Fruit fly (Drosophila melanogaster) whole organism, embryonic: ENCODE data around the gene Inx3.

Experiments used
- Ada2b ChIP-seq: fragments of 200-800 bp; sonication (Bioruptor generic); IDR thresholded peaks from 2 replicates; pipeline ENCODE4 v1.3.6; 2022; ENCODE audit warnings: missing biosample characterization, missing genetic modification characterization
- Adf1 ChIP-seq: fragments of 200-800 bp; sonication (Bioruptor generic); IDR thresholded peaks from 2 replicates; pipeline ENCODE4 v1.3.6; 2022; ENCODE audit warnings: missing biosample characterization, missing genetic modification characterization
- Atf6 ChIP-seq: fragments of 200-800 bp; sonication (Bioruptor generic); IDR thresholded peaks from 2 replicates; pipeline ENCODE4 v1.3.6; 2022; ENCODE audit warnings: missing biosample characterization, missing genetic modification characterization
- CG10654 ChIP-seq: fragments of 200-800 bp; sonication (Bioruptor generic); optimal IDR thresholded peaks from 2 replicates; lab custom pipeline; 2016; ENCODE audit warnings: missing biosample characterization, missing genetic modification characterization
- CG11560 ChIP-seq: fragments of 200-800 bp; sonication (Bioruptor generic); IDR thresholded peaks from 3 replicates; pipeline ENCODE4 v1.3.6; 2022; ENCODE audit warnings: missing biosample characterization, missing genetic modification characterization
- CG13424 ChIP-seq: fragments of 200-800 bp; sonication (Bioruptor generic); optimal IDR thresholded peaks from 2 replicates; lab custom pipeline; 2019; ENCODE audit warnings: missing biosample characterization, mild to moderate bottlenecking, missing genetic modification characterization, moderate library complexity
- CG13775 ChIP-seq: fragments of 200-800 bp; sonication (Bioruptor generic); optimal IDR thresholded peaks from 3 replicates; lab custom pipeline; 2017; ENCODE audit warnings: missing biosample characterization, mild to moderate bottlenecking, missing genetic modification characterization
- CG14014 ChIP-seq: fragments of 200-800 bp; sonication (Bioruptor generic); IDR thresholded peaks from 2 replicates; pipeline ENCODE4 v1.3.6; 2022; ENCODE audit warnings: missing biosample characterization, missing genetic modification characterization
- CG14860 ChIP-seq: fragments of 200-800 bp; sonication (Bioruptor generic); IDR thresholded peaks from 3 replicates; pipeline ENCODE4 v1.3.6; 2022; ENCODE audit warnings: missing biosample characterization, missing genetic modification characterization; ENCODE audit not compliant: partially characterized antibody
- CG15073 ChIP-seq: fragments of 200-800 bp; sonication (Bioruptor generic); optimal IDR thresholded peaks from 2 replicates; lab custom pipeline; 2016; ENCODE audit warnings: missing biosample characterization, missing genetic modification characterization
- CG1647 ChIP-seq: fragments of 200-800 bp; sonication (Bioruptor generic); optimal IDR thresholded peaks from 3 replicates; lab custom pipeline; 2016; ENCODE audit warnings: missing biosample characterization, missing genetic modification characterization
- CG17385 ChIP-seq: fragments of 200-800 bp; sonication (Bioruptor generic); optimal IDR thresholded peaks from 3 replicates; lab custom pipeline; 2018; ENCODE audit warnings: missing biosample characterization, mild to moderate bottlenecking, missing genetic modification characterization
- CG2199 ChIP-seq: fragments of 200-800 bp; sonication (Bioruptor generic); IDR thresholded peaks from 3 replicates; pipeline ENCODE4 v1.3.6; 2022; ENCODE audit warnings: missing biosample characterization, missing genetic modification characterization
- CG31224 ChIP-seq: fragments of 200-800 bp; sonication (Bioruptor generic); IDR thresholded peaks from 2 replicates; pipeline ENCODE4 v1.3.6; 2022; ENCODE audit warnings: missing biosample characterization, missing genetic modification characterization
- CG3407 ChIP-seq: fragments of 200-800 bp; sonication (Bioruptor generic); optimal IDR thresholded peaks from 2 replicates; lab custom pipeline; 2018; ENCODE audit warnings: missing biosample characterization, mild to moderate bottlenecking, missing genetic modification characterization
- CG7372 ChIP-seq: fragments of 200-800 bp; sonication (Bioruptor generic); IDR thresholded peaks from 2 replicates; pipeline ENCODE4 v1.3.6; 2022; ENCODE audit warnings: missing biosample characterization, missing genetic modification characterization
- CG8359 ChIP-seq: fragments of 200-800 bp; sonication (Bioruptor generic); optimal IDR thresholded peaks from 2 replicates; lab custom pipeline; 2017; ENCODE audit warnings: missing biosample characterization, mild to moderate bottlenecking, missing genetic modification characterization, borderline replicate concordance
- CG8765 ChIP-seq: fragments of 200-800 bp; sonication (Bioruptor generic); IDR thresholded peaks from 2 replicates; pipeline ENCODE4 v1.3.6; 2022; ENCODE audit warnings: missing biosample characterization, missing genetic modification characterization
- CG9727 ChIP-seq: fragments of 200-800 bp; sonication (Bioruptor generic); optimal IDR thresholded peaks from 3 replicates; lab custom pipeline; 2017; ENCODE audit warnings: missing biosample characterization, mild to moderate bottlenecking, missing genetic modification characterization
- Dek ChIP-seq: fragments of 200-800 bp; sonication (Bioruptor generic); optimal IDR thresholded peaks from 3 replicates; lab custom pipeline; 2019; ENCODE audit warnings: missing biosample characterization, mild to moderate bottlenecking, missing genetic modification characterization, moderate library complexity
- Dip3 ChIP-seq: fragments of 200-800 bp; sonication (Bioruptor generic); optimal IDR thresholded peaks from 3 replicates; lab custom pipeline; 2016; ENCODE audit warnings: missing biosample characterization, missing genetic modification characterization
- Doc2 ChIP-seq: fragments of 200-800 bp; sonication (Bioruptor generic); IDR thresholded peaks from 2 replicates; pipeline ENCODE4 v1.3.6; 2022; ENCODE audit warnings: missing biosample characterization, missing genetic modification characterization
- E2f2 ChIP-seq: fragments of 200-800 bp; sonication (Bioruptor generic); IDR thresholded peaks from 2 replicates; pipeline ENCODE4 v1.3.6; 2022; ENCODE audit warnings: missing biosample characterization, missing genetic modification characterization
- Eip74EF ChIP-seq, 2 experiments: fragments of 200-800 bp in 1 of 2; fragments of >200 bp in 1 of 2; sonication (Bioruptor generic) in 1 of 2; optimal IDR thresholded peaks; 2 replicates each; lab custom pipeline; 2017 to 2019; ENCODE audit warnings: missing biosample characterization in 2 of 2, missing genetic modification characterization in 2 of 2, mild to moderate bottlenecking in 1 of 2, moderate library complexity in 1 of 2
- Elba2 ChIP-seq: fragments of 200-800 bp; sonication (Bioruptor generic); optimal IDR thresholded peaks from 3 replicates; lab custom pipeline; 2016; ENCODE audit warnings: missing biosample characterization, missing genetic modification characterization
- Ets97D ChIP-seq: fragments of 200-800 bp; sonication (Bioruptor generic); optimal IDR thresholded peaks from 3 replicates; lab custom pipeline; 2016; ENCODE audit warnings: missing biosample characterization, missing genetic modification characterization
- NfI ChIP-seq: fragments of 200-800 bp; sonication (Bioruptor generic); optimal IDR thresholded peaks from 3 replicates; lab custom pipeline; 2018; ENCODE audit warnings: missing biosample characterization, mild to moderate bottlenecking, missing genetic modification characterization, moderate library complexity
- Sin3A ChIP-seq: fragments of >200 bp; optimal IDR thresholded peaks from 2 replicates; lab custom pipeline; 2018
- amos ChIP-seq: fragments of 200-800 bp; sonication (Bioruptor generic); IDR thresholded peaks from 2 replicates; pipeline ENCODE4 v1.3.6; 2022; ENCODE audit warnings: missing biosample characterization, missing genetic modification characterization; ENCODE audit not compliant: partially characterized antibody
- aop ChIP-seq: fragments of 200-800 bp; sonication (Bioruptor generic); IDR thresholded peaks from 2 replicates; pipeline ENCODE4 v1.3.6; 2022; ENCODE audit warnings: missing biosample characterization, missing genetic modification characterization
- bbx ChIP-seq: fragments of 200-800 bp; sonication (Bioruptor generic); IDR thresholded peaks from 2 replicates; pipeline ENCODE4 v1.3.6; 2022; ENCODE audit warnings: missing biosample characterization, missing genetic modification characterization; ENCODE audit not compliant: partially characterized antibody
- bsh ChIP-seq, 2 experiments: fragments of 200-800 bp; sonication (Bioruptor generic); optimal IDR thresholded peaks; 2 replicates each; lab custom pipeline; 2017 to 2018; ENCODE audit warnings: mild to moderate bottlenecking in 2 of 2, missing biosample characterization in 2 of 2, missing genetic modification characterization in 2 of 2, moderate library complexity in 1 of 2
- btn ChIP-seq: fragments of 200-800 bp; sonication (Bioruptor generic); optimal IDR thresholded peaks from 2 replicates; lab custom pipeline; 2016; ENCODE audit warnings: missing biosample characterization, missing genetic modification characterization
- chm ChIP-seq: fragments of 200-800 bp; sonication (Bioruptor generic); IDR thresholded peaks from 2 replicates; pipeline ENCODE4 v1.3.6; 2022; ENCODE audit warnings: missing biosample characterization, missing genetic modification characterization
- da ChIP-seq: fragments of 200-800 bp; sonication (Bioruptor generic); optimal IDR thresholded peaks from 2 replicates; lab custom pipeline; 2016; ENCODE audit warnings: missing biosample characterization, missing genetic modification characterization
- emc ChIP-seq: fragments of 200-800 bp; sonication (Bioruptor generic); optimal IDR thresholded peaks from 2 replicates; lab custom pipeline; 2016; ENCODE audit warnings: missing biosample characterization, missing genetic modification characterization
- gsb ChIP-seq: fragments of 200-800 bp; sonication (Bioruptor generic); IDR thresholded peaks from 2 replicates; pipeline ENCODE4 v1.3.6; 2022; ENCODE audit warnings: missing biosample characterization, missing genetic modification characterization
- ham ChIP-seq: fragments of 200-800 bp; sonication (Bioruptor generic); IDR thresholded peaks from 2 replicates; pipeline ENCODE4 v1.3.6; 2022; ENCODE audit warnings: missing biosample characterization, missing genetic modification characterization
- hkb ChIP-seq, 2 experiments: fragments of 200-800 bp in 1 of 2; fragments of >200 bp in 1 of 2; sonication (Bioruptor generic) in 1 of 2; IDR thresholded peaks in 1 of 2; optimal IDR thresholded peaks in 1 of 2; 2 replicates each; pipeline versions ENCODE4 v1.3.6 to Lab custom; 2017 to 2022; ENCODE audit warnings: missing biosample characterization in 1 of 2, missing genetic modification characterization in 1 of 2
- lab ChIP-seq: fragments of 200-800 bp; sonication (Bioruptor generic); optimal IDR thresholded peaks from 3 replicates; lab custom pipeline; 2017; ENCODE audit warnings: missing biosample characterization, missing genetic modification characterization, mild to moderate bottlenecking, moderate library complexity, missing genetic modification reagents
- lmd ChIP-seq: fragments of 200-800 bp; sonication (Bioruptor generic); IDR thresholded peaks from 2 replicates; pipeline ENCODE4 v1.3.6; 2022; ENCODE audit warnings: missing biosample characterization, missing genetic modification characterization
- mld ChIP-seq: fragments of 200-800 bp; sonication (Bioruptor generic); IDR thresholded peaks from 3 replicates; pipeline ENCODE4 v1.3.6; 2022; ENCODE audit warnings: missing biosample characterization, missing genetic modification characterization; ENCODE audit not compliant: partially characterized antibody
- org-1 ChIP-seq: fragments of 200-800 bp; sonication (Bioruptor generic); optimal IDR thresholded peaks from 2 replicates; lab custom pipeline; 2017; ENCODE audit warnings: missing biosample characterization, missing genetic modification characterization
- pros ChIP-seq: fragments of 200-800 bp; sonication (Bioruptor generic); optimal IDR thresholded peaks from 3 replicates; lab custom pipeline; 2019; ENCODE audit warnings: missing biosample characterization, mild to moderate bottlenecking, missing genetic modification characterization, moderate library complexity
- ro ChIP-seq: fragments of 200-800 bp; sonication (Bioruptor generic); IDR thresholded peaks from 2 replicates; pipeline ENCODE4 v1.3.6; 2022; ENCODE audit warnings: missing biosample characterization, missing genetic modification characterization
- salm ChIP-seq: fragments of 200-800 bp; sonication (Bioruptor generic); optimal IDR thresholded peaks from 2 replicates; lab custom pipeline; 2018; ENCODE audit warnings: missing biosample characterization, mild to moderate bottlenecking, missing genetic modification characterization
- slbo ChIP-seq: fragments of 200-800 bp; sonication (Bioruptor generic); IDR thresholded peaks from 2 replicates; pipeline ENCODE4 v1.3.6; 2022; ENCODE audit warnings: missing biosample characterization, missing genetic modification characterization
- ssp ChIP-seq: fragments of 200-800 bp; sonication (Bioruptor generic); IDR thresholded peaks from 2 replicates; pipeline ENCODE4 v1.3.6; 2022; ENCODE audit warnings: missing biosample characterization, missing genetic modification characterization
- trem ChIP-seq: fragments of 200-800 bp; optimal IDR thresholded peaks from 3 replicates; lab custom pipeline; 2019; ENCODE audit warnings: missing biosample characterization, mild to moderate bottlenecking, missing genetic modification characterization, moderate library complexity
- trh ChIP-seq: fragments of 200-800 bp; sonication (Bioruptor generic); optimal IDR thresholded peaks from 2 replicates; lab custom pipeline; 2016; ENCODE audit warnings: missing biosample characterization, missing genetic modification characterization
- zfh2 ChIP-seq: fragments of 200-800 bp; sonication (Bioruptor generic); optimal IDR thresholded peaks from 2 replicates; lab custom pipeline; 2016; ENCODE audit warnings: missing biosample characterization, missing genetic modification characterization

The Inx3 gene

dm6 chr3R:28904174-28904573 lies 44.9 kb upstream of the Inx3 start (continued):
- TF ChIP-seq gsb, result peak; percentile 39; the same call in 1 of the 2 replicates
- TF ChIP-seq zfh2 (GFP tag; lab: Kevin White, UChicago), result no peak
- no peak for TF ChIP-seq Dek (tag; lab: Kevin White, UChicago)
- no peak for TF ChIP-seq CG3407 (GFP tag; lab: Kevin White, UChicago)
- no peak for TF ChIP-seq ro (GFP tag; lab: Robert Waterston, UW)
- peak; percentile 1 to 73 for TF ChIP-seq bsh (GFP tag; optimal IDR thresholded peaks at IDR 0.05; lab: Kevin White, UChicago)
- TF ChIP-seq Elba2 (GFP tag; lab: Kevin White, UChicago), result no peak
- peak; percentile 48 for TF ChIP-seq NfI (GFP tag; lab: Kevin White, UChicago)
- no peak for TF ChIP-seq CG14860 (GFP tag; lab: Robert Waterston, UW)
- peak; percentile 6 for TF ChIP-seq org-1 (GFP tag; lab: Kevin White, UChicago)
- no peak for TF ChIP-seq Doc2
- TF ChIP-seq hkb (optimal IDR thresholded peaks at IDR 0.05; lab: Kevin White, UChicago), result no peak
- TF ChIP-seq hkb (GFP tag; IDR thresholded peaks at IDR 0.05; lab: Robert Waterston, UW), result peak; percentile 57; the same call in 1 of the 2 replicates
- peak; percentile 45 for TF ChIP-seq CG7372
- TF ChIP-seq bbx, result no peak
- no peak for TF ChIP-seq CG8359 (GFP tag; lab: Kevin White, UChicago)
- TF ChIP-seq CG13775 (GFP tag; lab: Kevin White, UChicago), result no peak
- TF ChIP-seq Eip74EF (GFP tag; optimal IDR thresholded peaks at IDR 0.05; lab: Kevin White, UChicago), result no peak
- TF ChIP-seq Sin3A (lab: Kevin White, UChicago), result no peak
- no peak for TF ChIP-seq ham
- no peak for TF ChIP-seq CG9727 (GFP tag; lab: Kevin White, UChicago)
- 0 out of 2 replicates have a peak, but pooled peaks have one; percentile 38 for TF ChIP-seq CG14014 (GFP tag; lab: Robert Waterston, UW)
- TF ChIP-seq trem (tag; lab: Kevin White, UChicago), result peak; percentile 20
- TF ChIP-seq slbo, result peak; percentile 44
- TF ChIP-seq CG8765 (GFP tag; lab: Robert Waterston, UW), result no peak
- TF ChIP-seq Atf6 (GFP tag; lab: Robert Waterston, UW), result 0 out of 2 replicates have a peak, but pooled peaks have one; percentile 18
- TF ChIP-seq CG31224 (GFP tag; lab: Robert Waterston, UW), result 0 out of 2 replicates have a peak, but pooled peaks have one; percentile 18
- no peak for TF ChIP-seq chm
- no peak for TF ChIP-seq CG1647 (GFP tag; lab: Kevin White, UChicago)
- TF ChIP-seq da, result no peak
- TF ChIP-seq CG10654 (GFP tag; lab: Kevin White, UChicago), result peak; percentile 3
- TF ChIP-seq Ada2b (GFP tag; lab: Robert Waterston, UW), result peak; percentile 22; the same call in 1 of the 2 replicates
- TF ChIP-seq Adf1, result no peak
- TF ChIP-seq CG17385 (GFP tag; lab: Kevin White, UChicago), result peak; percentile 48
- TF ChIP-seq mld, result no peak
- TF ChIP-seq btn (GFP tag; lab: Kevin White, UChicago), result no peak
- TF ChIP-seq lab (GFP tag; lab: Kevin White, UChicago), result peak; percentile 11
- TF ChIP-seq CG2199, result no peak
- TF ChIP-seq emc (GFP tag; lab: Kevin White, UChicago), result no peak
- no peak for TF ChIP-seq aop (GFP tag; lab: Robert Waterston, UW)
- peak; percentile 54 for TF ChIP-seq CG13424 (tag; lab: Kevin White, UChicago)
- peak; percentile 7; the same call in 1 of the 2 replicates for TF ChIP-seq E2f2 (GFP tag; lab: Robert Waterston, UW)
- no peak for TF ChIP-seq salm (tag; lab: Kevin White, UChicago)
- no peak for TF ChIP-seq Dip3 (GFP tag; lab: Kevin White, UChicago)
- peak; percentile 27; the same call in 1 of the 2 replicates for TF ChIP-seq ssp (GFP tag; lab: Robert Waterston, UW)
- peak; percentile 66 for TF ChIP-seq lmd
- no peak for TF ChIP-seq pros (GFP tag; lab: Kevin White, UChicago)
- TF ChIP-seq CG11560 (tag; lab: Robert Waterston, UW), result no peak
- no peak for TF ChIP-seq amos (GFP tag; lab: Robert Waterston, UW)
- no peak for TF ChIP-seq CG15073 (GFP tag; lab: Kevin White, UChicago)
- TF ChIP-seq Ets97D (GFP tag; lab: Kevin White, UChicago), result no peak
- no peak for TF ChIP-seq trh (GFP tag; lab: Kevin White, UChicago)
